Fruit fly (Drosophila melanogaster) Kc167 (cell line): ENCODE measurements around the gene TpnC25D.

Experiments
- Myc ChIP-seq: fragments of >200 bp; optimal IDR thresholded peaks from 2 replicates; lab custom pipeline; 2017; ENCODE audit warnings: missing external identifiers
- Sin3A ChIP-seq: fragments of >200 bp; optimal IDR thresholded peaks from 2 replicates; lab custom pipeline; 2018; ENCODE audit warnings: missing external identifiers
- h ChIP-seq: fragments of >200 bp; optimal IDR thresholded peaks from 3 replicates; lab custom pipeline; 2018; ENCODE audit warnings: missing external identifiers
- insv ChIP-seq: fragments of >200 bp; optimal IDR thresholded peaks from 3 replicates; lab custom pipeline; 2018; ENCODE audit warnings: missing external identifiers
- psq ChIP-seq: fragments of >200 bp; optimal IDR thresholded peaks from 2 replicates; lab custom pipeline; 2017; ENCODE audit warnings: missing external identifiers
- ttk ChIP-seq: sonication (Bioruptor generic); optimal IDR thresholded peaks from 2 replicates; lab custom pipeline; 2017; ENCODE audit warnings: missing external identifiers

DNA sequence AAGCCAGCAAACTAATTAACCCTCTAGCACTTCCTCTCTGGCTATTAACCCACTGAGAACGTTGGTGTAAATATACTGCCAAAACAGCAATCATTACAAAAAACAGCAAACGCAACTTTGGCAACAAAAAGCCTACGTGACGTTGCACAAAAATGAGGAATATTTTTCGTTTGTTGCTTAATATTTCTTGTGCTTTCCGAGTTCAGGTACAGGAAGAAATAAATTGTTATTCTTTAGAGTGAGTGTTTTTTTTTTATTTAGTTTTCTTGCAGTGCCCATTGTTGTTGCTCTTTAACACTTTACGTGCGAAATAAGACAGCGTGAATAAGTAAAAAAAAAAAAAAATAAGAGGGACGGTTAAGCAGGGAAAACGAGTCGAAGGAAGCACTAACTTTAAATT, 34.6 kb downstream of the TpnC25D start:
- no peak for TF ChIP-seq Myc (lab: Kevin White, UChicago)
- no peak for TF ChIP-seq Sin3A
- TF ChIP-seq h (lab: Kevin White, UChicago) = no peak
- TF ChIP-seq psq = no peak
- no peak for TF ChIP-seq ttk
- TF ChIP-seq insv (lab: Kevin White, UChicago) = no peak
